Fruit fly (Drosophila melanogaster) whole organism, embryonic: ENCODE data around the gene EMC5.

ENCODE experiments used
- Bdp1 ChIP-seq: fragments of 200-800 bp; sonication (Bioruptor generic); optimal IDR thresholded peaks from 3 replicates; lab custom pipeline; 2016; ENCODE audit warnings: missing biosample characterization, missing genetic modification characterization
- CG1024 ChIP-seq: fragments of 200-800 bp; sonication (Bioruptor generic); IDR thresholded peaks from 2 replicates; pipeline ENCODE4 v1.3.6; 2022; ENCODE audit warnings: missing biosample characterization, missing genetic modification characterization
- CG10267 ChIP-seq: fragments of 200-800 bp; sonication (Bioruptor generic); optimal IDR thresholded peaks from 2 replicates; lab custom pipeline; 2018; ENCODE audit warnings: missing biosample characterization, mild to moderate bottlenecking, missing genetic modification characterization, moderate library complexity
- CG11504 ChIP-seq: fragments of 200-800 bp; sonication (Bioruptor generic); optimal IDR thresholded peaks from 3 replicates; lab custom pipeline; 2019; ENCODE audit warnings: missing biosample characterization, mild to moderate bottlenecking, missing genetic modification characterization, moderate library complexity
- CG12391 ChIP-seq: fragments of 200-800 bp; sonication (Bioruptor generic); optimal IDR thresholded peaks from 3 replicates; lab custom pipeline; 2018; ENCODE audit warnings: missing biosample characterization, mild to moderate bottlenecking, missing genetic modification characterization, moderate library complexity
- CG13424 ChIP-seq: fragments of 200-800 bp; sonication (Bioruptor generic); optimal IDR thresholded peaks from 2 replicates; lab custom pipeline; 2019; ENCODE audit warnings: missing biosample characterization, mild to moderate bottlenecking, missing genetic modification characterization, moderate library complexity
- CG13624 ChIP-seq: fragments of 200-800 bp; sonication (Bioruptor generic); optimal IDR thresholded peaks from 2 replicates; lab custom pipeline; 2016; ENCODE audit warnings: missing biosample characterization, missing genetic modification characterization
- CG14667 ChIP-seq: fragments of 200-800 bp; sonication (Bioruptor generic); IDR thresholded peaks from 2 replicates; pipeline ENCODE4 v1.3.6; 2022; ENCODE audit warnings: missing biosample characterization, missing genetic modification characterization
- CG15073 ChIP-seq: fragments of 200-800 bp; sonication (Bioruptor generic); optimal IDR thresholded peaks from 2 replicates; lab custom pipeline; 2016; ENCODE audit warnings: missing biosample characterization, missing genetic modification characterization
- CG15696 ChIP-seq: fragments of 200-800 bp; sonication (Bioruptor generic); optimal IDR thresholded peaks from 2 replicates; lab custom pipeline; 2019; ENCODE audit warnings: missing biosample characterization, mild to moderate bottlenecking, missing genetic modification characterization, moderate library complexity
- CG1603 ChIP-seq: fragments of 200-800 bp; sonication (Bioruptor generic); optimal IDR thresholded peaks from 2 replicates; lab custom pipeline; 2019; ENCODE audit warnings: missing biosample characterization, mild to moderate bottlenecking, missing genetic modification characterization, moderate library complexity
- CG1647 ChIP-seq: fragments of 200-800 bp; sonication (Bioruptor generic); optimal IDR thresholded peaks from 3 replicates; lab custom pipeline; 2016; ENCODE audit warnings: missing biosample characterization, missing genetic modification characterization
- CG16779 ChIP-seq: fragments of 200-800 bp; sonication (Bioruptor generic); IDR thresholded peaks from 2 replicates; pipeline ENCODE4 v1.3.6; 2022; ENCODE audit warnings: missing biosample characterization, missing genetic modification characterization
- CG17829 ChIP-seq: fragments of 200-800 bp; optimal IDR thresholded peaks from 2 replicates; lab custom pipeline; 2019; ENCODE audit warnings: missing biosample characterization, mild to moderate bottlenecking, missing genetic modification characterization, moderate library complexity
- CG2199 ChIP-seq: fragments of 200-800 bp; sonication (Bioruptor generic); IDR thresholded peaks from 3 replicates; pipeline ENCODE4 v1.3.6; 2022; ENCODE audit warnings: missing biosample characterization, missing genetic modification characterization
- CG31388 ChIP-seq: fragments of 200-800 bp; sonication (Bioruptor generic); optimal IDR thresholded peaks from 2 replicates; lab custom pipeline; 2016; ENCODE audit warnings: missing biosample characterization, missing genetic modification characterization
- CG32772 ChIP-seq: fragments of 200-800 bp; sonication (Bioruptor generic); IDR thresholded peaks from 2 replicates; pipeline ENCODE4 v1.3.6; 2022; ENCODE audit warnings: missing biosample characterization, missing genetic modification characterization
- CG34224 ChIP-seq: fragments of 200-800 bp; sonication (Bioruptor generic); IDR thresholded peaks from 3 replicates; pipeline ENCODE4 v1.3.6; 2022; ENCODE audit warnings: missing biosample characterization, missing genetic modification characterization; ENCODE audit not compliant: partially characterized antibody
- CG3838 ChIP-seq: fragments of 200-800 bp; sonication (Bioruptor generic); optimal IDR thresholded peaks from 3 replicates; lab custom pipeline; 2016; ENCODE audit warnings: missing biosample characterization, missing genetic modification characterization
- CG4730 ChIP-seq: fragments of 200-800 bp; sonication (Bioruptor generic); IDR thresholded peaks from 2 replicates; pipeline ENCODE4 v1.3.6; 2022; ENCODE audit warnings: missing biosample characterization, missing genetic modification characterization
- CG4820 ChIP-seq: fragments of 200-800 bp; sonication (Bioruptor generic); optimal IDR thresholded peaks from 3 replicates; lab custom pipeline; 2016; ENCODE audit warnings: missing biosample characterization, missing genetic modification characterization
- CG6683 ChIP-seq: fragments of 200-800 bp; sonication (Bioruptor generic); optimal IDR thresholded peaks from 2 replicates; lab custom pipeline; 2017; ENCODE audit warnings: missing biosample characterization, mild to moderate bottlenecking, missing genetic modification characterization, missing genetic modification reagents
- CG6791 ChIP-seq: fragments of 200-800 bp; sonication (Bioruptor generic); IDR thresholded peaks from 3 replicates; pipeline ENCODE4 v1.3.6; 2022; ENCODE audit warnings: missing biosample characterization, missing genetic modification characterization; ENCODE audit not compliant: partially characterized antibody
- CG7928 ChIP-seq: fragments of 200-800 bp; sonication (Bioruptor generic); optimal IDR thresholded peaks from 2 replicates; lab custom pipeline; 2017; ENCODE audit warnings: missing biosample characterization, mild to moderate bottlenecking, missing genetic modification characterization
- CG8388 ChIP-seq: fragments of 200-800 bp; sonication (Bioruptor generic); optimal IDR thresholded peaks from 2 replicates; lab custom pipeline; 2019; ENCODE audit warnings: missing biosample characterization, mild to moderate bottlenecking, missing genetic modification characterization, moderate library complexity
- CHES-1-like ChIP-seq: fragments of 200-800 bp; sonication (Bioruptor generic); optimal IDR thresholded peaks from 2 replicates; lab custom pipeline; 2016; ENCODE audit warnings: missing biosample characterization, missing genetic modification characterization
- CrebB ChIP-seq: fragments of 200-800 bp; sonication (Bioruptor generic); optimal IDR thresholded peaks from 3 replicates; lab custom pipeline; 2018; ENCODE audit warnings: missing biosample characterization, mild to moderate bottlenecking, missing genetic modification characterization
- Dip3 ChIP-seq: fragments of 200-800 bp; sonication (Bioruptor generic); optimal IDR thresholded peaks from 3 replicates; lab custom pipeline; 2016; ENCODE audit warnings: missing biosample characterization, missing genetic modification characterization
- Dll ChIP-seq: fragments of 200-800 bp; sonication (Bioruptor generic); IDR thresholded peaks from 4 replicates; pipeline ENCODE4 v1.3.6; 2022; ENCODE audit warnings: missing biosample characterization, missing genetic modification characterization; ENCODE audit not compliant: partially characterized antibody
- Lhr ChIP-seq: fragments of 200-800 bp; sonication (Bioruptor generic); optimal IDR thresholded peaks from 3 replicates; lab custom pipeline; 2017; ENCODE audit warnings: mild to moderate bottlenecking, missing biosample characterization, missing genetic modification reagents, missing genetic modification characterization
- Mad ChIP-seq: fragments of 200-800 bp; sonication (Bioruptor generic); optimal IDR thresholded peaks from 2 replicates; lab custom pipeline; 2016; ENCODE audit warnings: missing biosample characterization, missing genetic modification characterization
- Mes4 ChIP-seq: fragments of 200-800 bp; sonication (Bioruptor generic); optimal IDR thresholded peaks from 2 replicates; lab custom pipeline; 2016; ENCODE audit warnings: missing biosample characterization, missing genetic modification characterization
- Pdp1 ChIP-seq, 2 experiments: fragments of 200-800 bp; sonication (Bioruptor generic); optimal IDR thresholded peaks; 3 replicates each; lab custom pipeline; 2016; ENCODE audit warnings: missing biosample characterization in 2 of 2, missing genetic modification characterization in 2 of 2, mild to moderate bottlenecking in 1 of 2, moderate library complexity in 1 of 2
- bcd ChIP-seq: fragments of 200-800 bp; sonication (Bioruptor generic); optimal IDR thresholded peaks from 2 replicates; lab custom pipeline; 2017; ENCODE audit warnings: missing biosample characterization, mild to moderate bottlenecking, missing genetic modification characterization
- bsh ChIP-seq, 2 experiments: fragments of 200-800 bp; sonication (Bioruptor generic); optimal IDR thresholded peaks; 2 replicates each; lab custom pipeline; 2017 to 2018; ENCODE audit warnings: mild to moderate bottlenecking in 2 of 2, missing biosample characterization in 2 of 2, missing genetic modification characterization in 2 of 2, moderate library complexity in 1 of 2
- cas ChIP-seq: fragments of 200-800 bp; sonication (Bioruptor generic); IDR thresholded peaks from 2 replicates; pipeline ENCODE4 v1.3.6; 2022; ENCODE audit warnings: missing biosample characterization, missing genetic modification characterization
- dpn ChIP-seq, 2 experiments: fragments of 200-800 bp; sonication (Bioruptor generic); optimal IDR thresholded peaks; 3 replicates each; lab custom pipeline; 2016; ENCODE audit warnings: missing biosample characterization in 2 of 2, missing genetic modification characterization in 2 of 2
- gem ChIP-seq: fragments of 200-800 bp; sonication (Bioruptor generic); optimal IDR thresholded peaks from 2 replicates; lab custom pipeline; 2019; ENCODE audit warnings: missing biosample characterization, mild to moderate bottlenecking, missing genetic modification characterization, moderate library complexity
- grau ChIP-seq: fragments of 200-800 bp; optimal IDR thresholded peaks from 3 replicates; lab custom pipeline; 2019; ENCODE audit warnings: missing biosample characterization, mild to moderate bottlenecking, missing genetic modification characterization, moderate library complexity
- jing ChIP-seq: fragments of 200-800 bp; sonication (Bioruptor generic); optimal IDR thresholded peaks from 2 replicates; lab custom pipeline; 2018; ENCODE audit warnings: missing biosample characterization, mild to moderate bottlenecking, missing genetic modification characterization
- kah ChIP-seq: fragments of 200-800 bp; sonication (Bioruptor generic); optimal IDR thresholded peaks from 2 replicates; lab custom pipeline; 2018; ENCODE audit warnings: missing biosample characterization, mild to moderate bottlenecking, missing genetic modification characterization
- salm ChIP-seq: fragments of 200-800 bp; sonication (Bioruptor generic); optimal IDR thresholded peaks from 2 replicates; lab custom pipeline; 2018; ENCODE audit warnings: missing biosample characterization, mild to moderate bottlenecking, missing genetic modification characterization
- seq ChIP-seq: fragments of 200-800 bp; sonication (Bioruptor generic); IDR thresholded peaks from 2 replicates; pipeline ENCODE4 v1.3.6; 2022; ENCODE audit warnings: missing biosample characterization, missing genetic modification characterization
- sima ChIP-seq: fragments of 200-800 bp; sonication (Bioruptor generic); optimal IDR thresholded peaks from 2 replicates; lab custom pipeline; 2016; ENCODE audit warnings: missing biosample characterization, missing genetic modification characterization
- slbo ChIP-seq: fragments of 200-800 bp; sonication (Bioruptor generic); IDR thresholded peaks from 2 replicates; pipeline ENCODE4 v1.3.6; 2022; ENCODE audit warnings: missing biosample characterization, missing genetic modification characterization
- trh ChIP-seq: fragments of 200-800 bp; sonication (Bioruptor generic); optimal IDR thresholded peaks from 2 replicates; lab custom pipeline; 2016; ENCODE audit warnings: missing biosample characterization, missing genetic modification characterization
- unc-4 ChIP-seq: fragments of 200-800 bp; sonication (Bioruptor generic); IDR thresholded peaks from 2 replicates; pipeline ENCODE4 v1.3.6; 2022; ENCODE audit warnings: missing biosample characterization, missing genetic modification characterization; ENCODE audit not compliant: partially characterized antibody
- wdn ChIP-seq: fragments of 200-800 bp; sonication (Bioruptor generic); IDR thresholded peaks from 2 replicates; pipeline ENCODE4 v1.3.6; 2022; ENCODE audit warnings: missing biosample characterization, missing genetic modification characterization
- zen2 ChIP-seq: fragments of 200-800 bp; sonication (Bioruptor generic); IDR thresholded peaks from 3 replicates; pipeline ENCODE4 v1.3.6; 2022; ENCODE audit warnings: missing biosample characterization, missing genetic modification characterization; ENCODE audit not compliant: partially characterized antibody

Gene EMC5

DNA sequence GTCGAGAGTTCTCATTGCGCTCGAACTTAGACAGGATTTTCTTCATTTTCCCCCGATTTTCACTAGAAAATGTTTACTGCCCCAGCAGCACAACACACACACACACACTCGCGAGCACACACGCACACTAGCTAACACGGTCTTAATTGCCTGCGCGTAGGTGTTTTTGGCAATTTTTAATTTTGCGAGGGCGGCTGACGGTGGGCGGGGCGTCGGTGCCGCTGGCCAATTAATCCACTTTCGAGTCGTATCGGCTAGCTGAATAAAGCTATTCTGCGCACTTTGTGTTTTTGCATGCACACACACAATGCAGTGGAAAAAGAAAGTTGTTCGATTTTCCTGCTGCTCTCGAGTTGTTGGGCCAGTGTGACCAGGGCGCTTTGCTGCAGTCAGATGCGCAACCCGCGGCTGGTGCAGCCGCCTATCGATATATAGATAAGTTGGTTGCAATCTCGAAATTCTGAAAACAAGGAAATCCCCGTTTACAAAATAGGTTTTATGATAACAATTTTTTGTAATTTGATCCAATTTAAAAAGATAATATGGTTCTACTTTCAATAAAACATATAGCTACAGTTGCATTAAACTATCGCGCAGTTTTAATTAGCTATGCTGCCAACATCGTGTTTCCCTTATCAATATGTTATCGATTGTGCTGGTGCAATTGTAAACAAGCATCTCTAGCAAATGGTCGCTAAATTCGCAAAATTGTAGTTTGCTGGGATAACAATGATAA lies 19.0 kb upstream of the EMC5 start, which contains the start of the genes Nak and Tango6 (continued):
- no peak for TF ChIP-seq CG4730 (GFP tag; lab: Robert Waterston, UW)
- peak; percentile 88; the same call in 2 of the 3 replicates for TF ChIP-seq zen2 (GFP tag; lab: Robert Waterston, UW)
- TF ChIP-seq CG14667 = no peak
- no peak for TF ChIP-seq trh (GFP tag; lab: Kevin White, UChicago)
- peak; percentile 41 for TF ChIP-seq CG13424 (tag; lab: Kevin White, UChicago)
- no peak for TF ChIP-seq CG8388
- TF ChIP-seq wdn (GFP tag; lab: Robert Waterston, UW) = no peak
- TF ChIP-seq sima (GFP tag; lab: Kevin White, UChicago) = no peak
- no peak for TF ChIP-seq CG4820 (GFP tag; lab: Kevin White, UChicago)
- peak; percentile 11 for TF ChIP-seq CG1647
- TF ChIP-seq Bdp1 (GFP tag; lab: Kevin White, UChicago) = peak; percentile 12
- no peak for TF ChIP-seq CG6683 (GFP tag; lab: Kevin White, UChicago)
- TF ChIP-seq cas (GFP tag; lab: Robert Waterston, UW) = no peak
- peak; percentile 74 for TF ChIP-seq CG13624
- TF ChIP-seq Mes4 (GFP tag; lab: Kevin White, UChicago) = no peak
- no peak for TF ChIP-seq CG2199 (GFP tag; lab: Robert Waterston, UW)
- no peak for TF ChIP-seq CG32772 (GFP tag; lab: Robert Waterston, UW)
- peak; percentile 50 for TF ChIP-seq gem (tag; lab: Kevin White, UChicago)
- no peak for TF ChIP-seq CG31388
- TF ChIP-seq unc-4 (GFP tag; lab: Robert Waterston, UW) = peak; percentile 96
- TF ChIP-seq Mad (GFP tag; lab: Kevin White, UChicago) = no peak
- peak; percentile 16 for TF ChIP-seq CG1603 (tag; lab: Kevin White, UChicago)
- peak; percentile 36 for TF ChIP-seq slbo (GFP tag; lab: Robert Waterston, UW)
- TF ChIP-seq CG16779 (GFP tag; lab: Robert Waterston, UW) = no peak
- TF ChIP-seq Dip3 = peak; percentile 39
- TF ChIP-seq CG7928 = no peak
- TF ChIP-seq seq = 0 out of 2 replicates have a peak, but pooled peaks have one; percentile 25
- TF ChIP-seq CG15073 = no peak
- TF ChIP-seq bcd (GFP tag; lab: Kevin White, UChicago) = no peak
- no peak for TF ChIP-seq salm (tag; lab: Kevin White, UChicago)
- TF ChIP-seq Pdp1 (GFP tag; optimal IDR thresholded peaks at IDR 0.05; lab: Kevin White, UChicago) = peak in 1 of 2 experiments; percentile 54
- TF ChIP-seq CG11504 (tag; lab: Kevin White, UChicago) = peak; percentile 65
- TF ChIP-seq CG6791 = peak; percentile 83
- TF ChIP-seq jing (GFP tag; lab: Kevin White, UChicago) = no peak
- TF ChIP-seq grau (tag; lab: Kevin White, UChicago) = peak; percentile 51
- TF ChIP-seq CG17829 (tag; lab: Kevin White, UChicago) = peak; percentile 64
- TF ChIP-seq CG1024 = no peak
- TF ChIP-seq CHES-1-like (GFP tag; lab: Kevin White, UChicago) = peak; percentile 48
- peak; percentile 61 for TF ChIP-seq Lhr (GFP tag; lab: Kevin White, UChicago)
- TF ChIP-seq CG15696 (tag; lab: Kevin White, UChicago) = no peak
- TF ChIP-seq Dll (GFP tag; lab: Robert Waterston, UW) = peak; percentile 99
- peak; percentile 10 to 34 for TF ChIP-seq dpn (GFP tag; optimal IDR thresholded peaks at IDR 0.05; lab: Kevin White, UChicago)
- TF ChIP-seq bsh (GFP tag; optimal IDR thresholded peaks at IDR 0.05; lab: Kevin White, UChicago) = no peak
- TF ChIP-seq CG10267 (tag; lab: Kevin White, UChicago) = peak; percentile 76
- peak; percentile 10 for TF ChIP-seq CG3838 (GFP tag; lab: Kevin White, UChicago)
- TF ChIP-seq CrebB (tag; lab: Kevin White, UChicago) = no peak
- TF ChIP-seq CG12391 = peak; percentile 63
- peak; percentile 96 for TF ChIP-seq CG34224 (GFP tag; lab: Robert Waterston, UW)
- TF ChIP-seq kah (GFP tag; lab: Kevin White, UChicago) = no peak
